Worm (Caenorhabditis elegans) whole organism, L2 larva: ENCODE results near the gene Y62H9A.16.
A peak's percentile ranks its signal among the peaks of the same experiment; 100 is the strongest.

ENCODE experiments used
- C34F6.9 ChIP-seq: fragments of 150-350 bp; optimal IDR thresholded peaks from 2 replicates; lab custom pipeline; 2014; ENCODE audit warnings: missing biosample characterization, missing genetic modification characterization
- Y55F3AM.14 ChIP-seq: fragments of 200-800 bp; sonication (Bioruptor generic); optimal IDR thresholded peaks from 2 replicates; lab custom pipeline; 2018; ENCODE audit warnings: mild to moderate bottlenecking, missing genetic modification characterization, missing compliant biosample characterization
- aly-2 ChIP-seq: fragments of 150-350 bp; optimal IDR thresholded peaks from 2 replicates; lab custom pipeline; 2014; ENCODE audit warnings: missing biosample characterization, missing genetic modification characterization
- blmp-1 ChIP-seq: sonication (generic microtip); optimal IDR thresholded peaks from 2 replicates; lab custom pipeline; 2017; ENCODE audit warnings: missing genetic modification characterization, mild to moderate bottlenecking, missing compliant biosample characterization, antibody characterized with exemption, moderate library complexity; ENCODE audit not compliant: insufficient read depth
- ceh-16 ChIP-seq: fragments of 150-350 bp; optimal IDR thresholded peaks from 2 replicates; lab custom pipeline; 2014; ENCODE audit warnings: missing biosample characterization, missing genetic modification characterization
- ceh-82 ChIP-seq: fragments of 150-350 bp; optimal IDR thresholded peaks from 2 replicates; lab custom pipeline; 2014; ENCODE audit warnings: missing biosample characterization, missing genetic modification characterization
- crh-2 ChIP-seq: sonication (generic microtip); optimal IDR thresholded peaks from 2 replicates; lab custom pipeline; 2017; ENCODE audit warnings: missing biosample characterization, missing genetic modification characterization
- dmd-4 ChIP-seq: sonication (generic microtip); optimal IDR thresholded peaks from 2 replicates; lab custom pipeline; 2017; ENCODE audit warnings: missing biosample characterization, missing genetic modification characterization
- egl-27 ChIP-seq: sonication (generic microtip); optimal IDR thresholded peaks from 3 replicates; lab custom pipeline; 2017; ENCODE audit warnings: missing biosample characterization, missing genetic modification reagents, missing genetic modification characterization
- elt-1 ChIP-seq: fragments of 150-350 bp; optimal IDR thresholded peaks from 2 replicates; lab custom pipeline; 2014; ENCODE audit warnings: missing biosample characterization, missing genetic modification characterization
- elt-3 ChIP-seq: sonication (generic microtip); optimal IDR thresholded peaks from 2 replicates; lab custom pipeline; 2017; ENCODE audit warnings: missing biosample characterization, missing genetic modification characterization
- fos-1 ChIP-seq: fragments of 150-350 bp; optimal IDR thresholded peaks from 2 replicates; lab custom pipeline; 2014; ENCODE audit warnings: missing biosample characterization, missing genetic modification characterization
- gmeb-1 ChIP-seq: fragments of 150-350 bp; optimal IDR thresholded peaks from 2 replicates; lab custom pipeline; 2014; ENCODE audit warnings: missing biosample characterization, missing genetic modification characterization
- lin-11 ChIP-seq: fragments of 150-350 bp; sonication (generic microtip); optimal IDR thresholded peaks from 2 replicates; lab custom pipeline; 2014; ENCODE audit warnings: missing biosample characterization, missing genetic modification characterization, inconsistent platforms, mixed read lengths
- lin-13 ChIP-seq: fragments of 150-350 bp; optimal IDR thresholded peaks from 2 replicates; lab custom pipeline; 2014; ENCODE audit warnings: missing biosample characterization, missing genetic modification reagents, missing genetic modification characterization
- mab-5 ChIP-seq: fragments of 150-350 bp; optimal IDR thresholded peaks from 2 replicates; lab custom pipeline; 2014; ENCODE audit warnings: missing biosample characterization, missing genetic modification characterization
- mbf-1 ChIP-seq: sonication (generic microtip); optimal IDR thresholded peaks from 2 replicates; lab custom pipeline; 2017; ENCODE audit warnings: missing biosample characterization, missing genetic modification characterization
- nhr-10 ChIP-seq: sonication (generic microtip); optimal IDR thresholded peaks from 2 replicates; lab custom pipeline; 2017; ENCODE audit warnings: missing biosample characterization, missing genetic modification characterization
- nhr-12 ChIP-seq: fragments of 150-350 bp; optimal IDR thresholded peaks from 2 replicates; lab custom pipeline; 2014; ENCODE audit warnings: missing biosample characterization, missing genetic modification characterization
- nhr-129 ChIP-seq: fragments of 150-350 bp; optimal IDR thresholded peaks from 2 replicates; lab custom pipeline; 2014; ENCODE audit warnings: missing biosample characterization, missing genetic modification characterization
- nhr-21 ChIP-seq: fragments of 150-350 bp; optimal IDR thresholded peaks from 2 replicates; lab custom pipeline; 2014; ENCODE audit warnings: missing biosample characterization, missing genetic modification characterization
- nhr-23 ChIP-seq: fragments of 150-350 bp; optimal IDR thresholded peaks from 2 replicates; lab custom pipeline; 2014; ENCODE audit warnings: missing biosample characterization, missing genetic modification reagents, missing genetic modification characterization
- nhr-237 ChIP-seq: fragments of 150-350 bp; optimal IDR thresholded peaks from 2 replicates; lab custom pipeline; 2014; ENCODE audit warnings: missing biosample characterization, missing genetic modification characterization
- nhr-25 ChIP-seq: fragments of 150-350 bp; sonication (generic microtip); optimal IDR thresholded peaks from 3 replicates; lab custom pipeline; 2014; ENCODE audit warnings: missing biosample characterization, missing genetic modification characterization
- nhr-6 ChIP-seq: fragments of 150-350 bp; optimal IDR thresholded peaks from 2 replicates; lab custom pipeline; 2014; ENCODE audit warnings: missing biosample characterization, missing genetic modification characterization
- nhr-77 ChIP-seq: fragments of 150-350 bp; optimal IDR thresholded peaks from 2 replicates; lab custom pipeline; 2014; ENCODE audit warnings: missing biosample characterization, missing genetic modification characterization
- sem-4 ChIP-seq: fragments of 150-350 bp; optimal IDR thresholded peaks from 2 replicates; lab custom pipeline; 2014; ENCODE audit warnings: missing biosample characterization, missing genetic modification reagents, missing genetic modification characterization
- sma-3 ChIP-seq: sonication (generic microtip); optimal IDR thresholded peaks from 2 replicates; lab custom pipeline; 2016; ENCODE audit warnings: missing genetic modification reagents, missing genetic modification characterization, missing compliant biosample characterization
- sma-9 ChIP-seq, 2 experiments: fragments of 150-350 bp in 1 of 2; sonication (generic microtip) in 1 of 2; optimal IDR thresholded peaks; 2 replicates each; lab custom pipeline; 2014 to 2016; ENCODE audit warnings: missing genetic modification characterization in 2 of 2, mild to moderate bottlenecking in 1 of 2, missing biosample characterization in 1 of 2, missing compliant biosample characterization in 1 of 2, missing genetic modification reagents in 1 of 2, moderate library complexity in 1 of 2
- snpc-4 ChIP-seq: fragments of 150-350 bp; optimal IDR thresholded peaks from 2 replicates; lab custom pipeline; 2014; ENCODE audit warnings: missing biosample characterization, missing genetic modification characterization
- unc-39 ChIP-seq: fragments of 150-350 bp; optimal IDR thresholded peaks from 2 replicates; lab custom pipeline; 2014; ENCODE audit warnings: missing biosample characterization, missing genetic modification characterization
- zag-1 ChIP-seq: fragments of 150-350 bp; optimal IDR thresholded peaks from 2 replicates; lab custom pipeline; 2014; ENCODE audit warnings: missing biosample characterization, missing genetic modification characterization
- ztf-4 ChIP-seq: fragments of 150-350 bp; optimal IDR thresholded peaks from 2 replicates; lab custom pipeline; 2014; ENCODE audit warnings: missing biosample characterization, missing genetic modification characterization

The Y62H9A.16 gene

DNA sequence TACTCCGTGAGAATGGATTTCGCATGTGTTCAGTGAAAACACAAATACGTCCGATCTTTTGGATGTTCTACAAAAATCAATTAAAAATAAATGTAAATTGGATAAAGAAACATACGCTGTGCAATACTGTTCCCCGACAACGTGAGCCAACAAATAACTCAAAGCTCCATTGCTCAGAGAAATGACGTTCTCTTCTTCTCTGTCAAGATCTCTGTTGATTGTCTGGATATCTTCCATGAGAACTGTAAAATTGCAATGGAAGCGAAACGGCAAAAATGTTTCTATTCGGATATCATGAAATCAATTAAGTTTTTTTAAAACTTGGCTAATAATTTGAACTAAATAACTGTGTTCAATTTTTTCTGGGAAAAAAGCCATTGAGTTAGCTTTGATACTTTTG, 21.4 kb upstream of the Y62H9A.16 start:
- TF ChIP-seq C34F6.9 (tag; lab: Kevin White, UChicago) = no peak
- no peak for TF ChIP-seq nhr-10 (tag; lab: Kevin White, UChicago)
- no peak for TF ChIP-seq ceh-16
- no peak for TF ChIP-seq lin-11 (tag; lab: Kevin White, UChicago)
- TF ChIP-seq nhr-23 (tag; lab: Kevin White, UChicago) = no peak
- no peak for TF ChIP-seq nhr-129 (tag; lab: Kevin White, UChicago)
- TF ChIP-seq sma-9 (GFP tag; optimal IDR thresholded peaks at IDR 0.05; lab: Kevin White, UChicago) = no peak
- TF ChIP-seq sma-9 (tag; optimal IDR thresholded peaks at IDR 0.05; lab: Kevin White, UChicago) = no peak
- no peak for TF ChIP-seq elt-3 (tag; lab: Kevin White, UChicago)

DNA sequence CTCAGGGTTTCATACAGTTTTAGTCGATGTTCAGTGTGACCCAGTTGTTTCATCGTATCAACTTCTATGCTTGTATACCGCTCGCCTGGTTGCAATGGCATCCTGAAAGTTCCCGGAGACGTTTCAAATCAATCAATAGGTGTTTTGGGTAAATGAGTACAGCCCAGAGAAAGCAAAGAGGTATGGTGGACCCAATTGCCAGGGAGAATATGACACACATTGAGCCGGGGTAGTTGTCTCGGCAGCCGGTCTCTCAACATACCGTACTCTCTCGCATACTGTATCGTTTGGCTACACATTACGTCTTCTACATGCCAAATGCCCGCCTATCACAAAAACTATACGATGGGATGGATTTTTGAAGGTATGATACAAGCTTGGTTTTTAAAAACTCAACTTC, 20.1 kb upstream of the Y62H9A.16 start, which contains the start of gene Y62H9A.9:
Y62H9A.9 (minus strand) TSS at position 101 of the 400 bp plus-strand sequence.
- TF ChIP-seq fos-1 (tag; lab: Kevin White, UChicago) = no peak
- TF ChIP-seq nhr-237 (tag; lab: Kevin White, UChicago) = no peak
- TF ChIP-seq nhr-6 (tag; lab: Kevin White, UChicago) = no peak
- TF ChIP-seq lin-13 (GFP tag; lab: Kevin White, UChicago) = no peak
- no peak for TF ChIP-seq nhr-10 (tag; lab: Kevin White, UChicago)
- no peak for TF ChIP-seq sem-4 (tag; lab: Kevin White, UChicago)
- TF ChIP-seq zag-1 (tag; lab: Kevin White, UChicago) = no peak
- TF ChIP-seq snpc-4 (tag; lab: Kevin White, UChicago) = no peak
- TF ChIP-seq ceh-16 = no peak
- no peak for TF ChIP-seq aly-2
- no peak for TF ChIP-seq sma-3 (GFP tag; lab: Kevin White, UChicago)
- no peak for TF ChIP-seq egl-27 (tag; lab: Kevin White, UChicago)
- no peak for TF ChIP-seq gmeb-1 (tag; lab: Kevin White, UChicago)
- no peak for TF ChIP-seq blmp-1 (tag; lab: Kevin White, UChicago)
- TF ChIP-seq nhr-21 = no peak

DNA sequence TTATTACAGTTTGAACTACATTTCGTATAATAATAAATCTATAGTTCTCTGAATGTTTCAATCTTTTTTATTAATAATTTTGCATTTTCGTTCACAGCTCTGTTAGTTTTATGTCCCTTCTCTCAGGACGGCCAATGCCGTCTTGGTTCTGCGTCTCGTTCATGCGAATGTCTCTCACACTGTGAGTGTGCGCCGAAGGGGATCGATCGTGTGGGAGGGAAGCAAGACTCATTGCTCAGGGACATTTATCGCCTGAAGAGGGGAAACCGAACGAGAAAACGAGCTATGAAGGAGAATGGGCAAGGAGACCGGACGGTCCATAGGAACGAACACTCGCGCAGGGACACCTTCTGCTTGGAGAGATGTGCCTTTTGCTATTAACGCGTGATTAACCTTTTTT, 19.1 kb upstream of the Y62H9A.16 start:
- TF ChIP-seq sma-3 (GFP tag; lab: Kevin White, UChicago) (no peak), mab-5 (tag; lab: Kevin White, UChicago) (peak; percentile 1)

DNA sequence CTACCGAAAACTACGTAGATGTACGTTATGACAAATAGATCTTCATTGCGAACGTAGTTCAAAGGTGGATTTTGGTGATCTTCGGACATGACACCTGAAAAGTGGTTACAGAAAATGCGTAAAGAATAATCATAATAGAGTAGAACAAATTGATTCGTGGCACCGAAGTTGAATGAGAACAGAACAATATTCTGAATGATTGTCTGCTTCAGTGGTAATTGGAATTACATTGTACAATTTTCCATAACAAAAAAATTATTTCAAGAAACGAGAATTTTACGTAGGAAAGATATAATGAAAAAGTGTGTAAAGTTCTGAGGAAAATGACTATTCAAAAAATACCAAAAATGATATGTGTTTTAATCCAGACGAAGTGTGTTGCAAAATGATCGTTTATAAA, 15.4 kb upstream of the Y62H9A.16 start, which contains the start of gene Y62H9A.10:
Y62H9A.10 (minus strand) TSS at position 101 of the 400 bp plus-strand sequence.
- TF ChIP-seq blmp-1 (tag; lab: Kevin White, UChicago) = no peak
- no peak for TF ChIP-seq nhr-25 (tag; lab: Kevin White, UChicago)
- no peak for TF ChIP-seq mbf-1
- no peak for TF ChIP-seq Y55F3AM.14 (GFP tag; lab: Kevin White, UChicago)
- no peak for TF ChIP-seq mab-5 (tag; lab: Kevin White, UChicago)
- no peak for TF ChIP-seq sma-3 (GFP tag; lab: Kevin White, UChicago)
- no peak for TF ChIP-seq zag-1 (tag; lab: Kevin White, UChicago)
- no peak for TF ChIP-seq nhr-12 (tag; lab: Kevin White, UChicago)

DNA sequence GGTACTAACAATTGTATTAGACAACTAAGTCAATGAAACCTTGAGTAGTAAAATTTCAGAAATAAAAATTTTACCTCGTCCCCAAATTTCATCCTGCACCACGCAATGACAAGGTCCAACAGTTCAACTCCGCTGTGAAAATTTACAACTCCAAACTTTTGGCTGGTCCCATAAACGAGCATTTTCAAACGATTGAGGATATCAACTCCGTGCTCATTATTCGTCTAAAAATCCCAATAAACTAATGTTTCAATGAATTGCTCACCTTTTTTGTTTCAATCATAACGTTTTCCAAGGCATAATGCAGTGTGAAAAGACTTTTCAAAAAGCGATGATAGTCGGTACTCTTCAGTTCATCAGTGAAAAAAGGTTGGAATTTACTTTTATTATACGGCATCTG, 11.5 kb upstream of the Y62H9A.16 start:
- TF ChIP-seq egl-27 (tag; lab: Kevin White, UChicago) (no peak), crh-2 (tag; lab: Kevin White, UChicago) (no peak), sma-3 (GFP tag; lab: Kevin White, UChicago) (no peak), mab-5 (tag; lab: Kevin White, UChicago) (no peak), elt-1 (no peak), nhr-6 (tag; lab: Kevin White, UChicago) (no peak), sma-9 (GFP tag; optimal IDR thresholded peaks at IDR 0.05; lab: Kevin White, UChicago) (no peak), sma-9 (tag; optimal IDR thresholded peaks at IDR 0.05; lab: Kevin White, UChicago) (no peak), nhr-21 (no peak), dmd-4 (tag; lab: Kevin White, UChicago) (no peak), unc-39 (no peak), nhr-77 (no peak), ztf-4 (tag; lab: Kevin White, UChicago) (no peak), ceh-82 (no peak), nhr-23 (tag; lab: Kevin White, UChicago) (no peak), nhr-10 (tag; lab: Kevin White, UChicago) (no peak)
